Fruit fly (Drosophila melanogaster) whole organism, prepupa: ENCODE data around the gene CG9503.

Source experiments
- Blimp-1 ChIP-seq: fragments of 200-800 bp; sonication (Bioruptor generic); optimal IDR thresholded peaks from 3 replicates; lab custom pipeline; 2017; ENCODE audit warnings: missing biosample characterization, missing genetic modification characterization, mild to moderate bottlenecking, moderate library complexity, missing genetic modification reagents
- CG11294 ChIP-seq: fragments of 200-800 bp; sonication (Bioruptor generic); IDR thresholded peaks from 2 replicates; pipeline ENCODE4 v1.3.6; 2022; ENCODE audit warnings: missing biosample characterization, missing genetic modification characterization
- CG8632 ChIP-seq: fragments of 200-800 bp; sonication (Bioruptor generic); optimal IDR thresholded peaks from 3 replicates; lab custom pipeline; 2016; ENCODE audit warnings: missing biosample characterization, missing genetic modification characterization
- Gug ChIP-seq: fragments of 200-800 bp; sonication (Bioruptor generic); IDR thresholded peaks from 2 replicates; pipeline ENCODE4 v1.3.6; 2022; ENCODE audit warnings: missing biosample characterization, missing genetic modification characterization
- Hr39 ChIP-seq: fragments of 200-800 bp; sonication (Bioruptor generic); optimal IDR thresholded peaks from 2 replicates; lab custom pipeline; 2016; ENCODE audit warnings: missing biosample characterization, missing genetic modification characterization
- Sox14 ChIP-seq: fragments of 200-800 bp; sonication (Bioruptor generic); optimal IDR thresholded peaks from 3 replicates; lab custom pipeline; 2016; ENCODE audit warnings: missing biosample characterization, missing genetic modification characterization
- esn ChIP-seq: fragments of 200-800 bp; sonication (Bioruptor generic); optimal IDR thresholded peaks from 2 replicates; lab custom pipeline; 2016; ENCODE audit warnings: missing biosample characterization, mild to moderate bottlenecking, missing genetic modification characterization, moderate library complexity
- topi ChIP-seq: fragments of 200-800 bp; sonication (Bioruptor generic); optimal IDR thresholded peaks from 3 replicates; lab custom pipeline; 2016; ENCODE audit warnings: missing biosample characterization, missing genetic modification characterization

DNA sequence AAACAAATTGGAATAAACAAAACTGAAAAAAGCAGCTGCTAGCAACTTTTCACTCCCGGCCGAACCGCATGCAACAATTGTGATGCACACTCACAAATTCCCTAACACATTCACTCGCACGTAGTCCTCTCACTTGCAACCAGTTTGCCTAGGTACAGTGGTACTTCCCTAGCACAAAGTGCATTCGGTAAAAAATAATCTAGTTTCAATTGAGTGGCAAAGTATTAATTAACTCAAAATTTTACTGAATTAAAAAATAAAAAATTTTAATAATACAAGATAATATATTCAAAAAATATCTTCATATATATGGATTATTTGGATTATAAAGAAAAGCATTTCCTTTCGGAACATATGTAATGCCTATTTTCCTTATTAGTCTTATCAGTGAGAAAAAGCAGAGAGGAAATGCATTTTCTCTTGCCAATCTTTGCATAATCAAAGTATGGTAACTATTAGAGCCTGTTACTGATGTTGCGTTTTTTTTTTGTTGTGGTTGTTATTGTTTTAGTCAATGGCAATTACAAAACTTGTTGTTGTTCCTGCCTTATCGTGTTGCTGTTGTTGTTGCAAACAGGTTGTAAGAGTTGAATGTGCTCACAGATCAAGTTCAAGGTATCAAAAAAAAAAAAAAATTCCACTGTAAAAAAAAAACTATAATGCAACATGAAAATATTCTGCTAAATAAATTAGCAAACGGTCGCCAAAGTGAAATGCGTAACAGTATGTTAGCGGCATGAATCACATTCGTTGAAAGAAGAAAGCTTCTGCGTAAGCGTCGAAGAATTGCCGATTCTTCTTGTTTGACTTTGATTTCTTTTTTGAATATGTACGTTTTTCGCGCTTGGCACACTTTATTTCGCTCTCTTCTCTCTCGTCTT, 657 bp downstream of the CG9503 start:
- TF ChIP-seq CG11294 (no peak), esn (GFP tag; lab: Kevin White, UChicago) (no peak), topi (peak; percentile 43), Sox14 (peak; percentile 27), Hr39 (peak; percentile 27), CG8632 (GFP tag; lab: Kevin White, UChicago) (no peak), Gug (no peak), Blimp-1 (GFP tag; lab: Kevin White, UChicago) (no peak)
